Worm (Caenorhabditis elegans): ENCODE data around the gene rpac-19.
A peak's percentile ranks its signal among the peaks of the same experiment; 100 is the strongest.

ce11 chrIII:9642110-9642509 is 12.4 kb upstream of the rpac-19 start:
- TF ChIP-seq mab-5 (tag; optimal IDR thresholded peaks at IDR 0.05) (no peak), M03D4.4 (tag; optimal IDR thresholded peaks at IDR 0.05) (no peak), elt-1 (tag; optimal IDR thresholded peaks at IDR 0.05; ENCODE audit: borderline replicate concordance, insufficient read depth) (peak; percentile 58), ham-2 (GFP tag; optimal IDR thresholded peaks at IDR 0.05) (peak; percentile 87), ztf-11 (tag; optimal IDR thresholded peaks at IDR 0.05) (no peak), snpc-4 (tag; optimal IDR thresholded peaks at IDR 0.05) (no peak)

All from whole organism, mixed stage, embryonic.